Worm (Caenorhabditis elegans): Measurements from ENCODE around the gene B0244.10.

ce11 chrIII:5705228-5705888 is 29.6 kb upstream of the B0244.10 start, which contains the start of gene swp-1:
- TF ChIP-seq unc-98 (GFP tag; IDR thresholded peaks at IDR 0.05) (no peak), lsy-2 (tag; optimal IDR thresholded peaks at IDR 0.05) (peak in 1 of 2 experiments; percentile 26), dpl-1 (GFP tag; optimal IDR thresholded peaks at IDR 0.05) (no peak), unc-62 (GFP tag; optimal IDR thresholded peaks at IDR 0.05) (no peak), nhr-28 (tag; optimal IDR thresholded peaks at IDR 0.05) (no peak), zip-4 (GFP tag; optimal IDR thresholded peaks at IDR 0.05) (no peak), nhr-76 (tag; optimal IDR thresholded peaks at IDR 0.05) (no peak)

Data from whole organism, L1 larva.